Fruit fly (Drosophila melanogaster) whole organism, wandering third instar larva: Measurements from ENCODE around the gene CG1632.
A peak's percentile ranks its signal among the peaks of the same experiment; 100 is the strongest.

Experiments used
- Abd-B ChIP-seq: fragments of >200 bp; optimal IDR thresholded peaks from 2 replicates; lab custom pipeline; 2017; ENCODE audit warnings: missing biosample characterization, missing genetic modification characterization
- CG32264 ChIP-seq: fragments of 200-800 bp; sonication (Bioruptor generic); optimal IDR thresholded peaks from 2 replicates; lab custom pipeline; 2016; ENCODE audit warnings: missing biosample characterization, missing genetic modification characterization
- Mio ChIP-seq: sonication (Bioruptor generic); optimal IDR thresholded peaks from 2 replicates; lab custom pipeline; 2016; ENCODE audit warnings: missing biosample characterization, missing genetic modification characterization
- OdsH ChIP-seq: fragments of 200-800 bp; sonication (Bioruptor generic); optimal IDR thresholded peaks from 2 replicates; lab custom pipeline; 2016; ENCODE audit warnings: missing biosample characterization, mild to moderate bottlenecking, missing genetic modification characterization
- Rel ChIP-seq, 2 experiments: fragments of 200-800 bp; sonication (Bioruptor generic) in 1 of 2; optimal IDR thresholded peaks; 2 replicates in 1 of 2; 3 replicates in 1 of 2; lab custom pipeline; 2016 to 2019; ENCODE audit warnings: mild to moderate bottlenecking in 2 of 2, missing biosample characterization in 2 of 2, missing genetic modification characterization in 2 of 2, moderate library complexity in 1 of 2
- br ChIP-seq: fragments of 200-800 bp; sonication (Bioruptor generic); optimal IDR thresholded peaks from 2 replicates; lab custom pipeline; 2016; ENCODE audit warnings: missing biosample characterization, missing genetic modification characterization
- pan ChIP-seq: fragments of >200 bp; optimal IDR thresholded peaks from 2 replicates; lab custom pipeline; 2017
- psq ChIP-seq: fragments of 200-800 bp; sonication (Bioruptor generic); optimal IDR thresholded peaks from 3 replicates; lab custom pipeline; 2017; ENCODE audit warnings: missing biosample characterization, mild to moderate bottlenecking, missing genetic modification characterization, moderate library complexity
- sage ChIP-seq: fragments of 200-800 bp; sonication (Bioruptor generic); optimal IDR thresholded peaks from 2 replicates; lab custom pipeline; 2016; ENCODE audit warnings: missing biosample characterization, mild to moderate bottlenecking, missing genetic modification characterization
- sv ChIP-seq: fragments of 200-800 bp; sonication (Bioruptor generic); optimal IDR thresholded peaks from 3 replicates; lab custom pipeline; 2016; ENCODE audit warnings: missing biosample characterization, missing genetic modification characterization
- usp ChIP-seq: fragments of >200 bp; optimal IDR thresholded peaks from 2 replicates; lab custom pipeline; 2017; ENCODE audit warnings: missing biosample characterization, missing genetic modification characterization
- woc ChIP-seq: sonication (Bioruptor generic); optimal IDR thresholded peaks from 2 replicates; lab custom pipeline; 2016; ENCODE audit warnings: missing biosample characterization, mild to moderate bottlenecking, missing genetic modification characterization

DNA sequence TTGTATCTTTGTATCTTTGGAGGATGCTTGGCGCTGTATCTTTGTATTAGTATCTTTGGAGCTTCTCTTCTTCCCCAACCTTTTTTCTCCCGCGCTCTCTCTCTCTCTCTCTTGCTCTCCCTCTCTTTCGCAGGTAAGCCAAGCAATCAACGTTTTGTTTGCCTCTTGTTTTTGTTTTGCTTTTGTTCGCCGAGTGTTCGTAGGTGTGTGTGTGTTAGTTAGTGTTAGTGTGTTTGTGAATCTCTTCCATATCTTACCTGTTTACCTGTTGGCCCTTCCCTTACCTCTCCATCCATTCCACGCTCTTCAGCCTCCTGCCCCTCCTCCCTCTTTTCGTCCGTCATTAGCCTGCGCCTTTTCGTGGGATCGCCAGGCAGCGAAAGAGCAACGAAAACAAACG is 38.5 kb upstream of the CG1632 start:
- TF ChIP-seq woc (GFP tag; lab: Kevin White, UChicago): no peak
- no peak for TF ChIP-seq sage (GFP tag; lab: Kevin White, UChicago)
- TF ChIP-seq pan (lab: Kevin White, UChicago): no peak
- TF ChIP-seq Mio (GFP tag; lab: Kevin White, UChicago): no peak
- no peak for TF ChIP-seq Abd-B (GFP tag; lab: Kevin White, UChicago)
- TF ChIP-seq usp (GFP tag; lab: Kevin White, UChicago): no peak
- no peak for TF ChIP-seq CG32264 (GFP tag; lab: Kevin White, UChicago)
- peak; percentile 28 for TF ChIP-seq br (GFP tag; lab: Kevin White, UChicago)
- no peak for TF ChIP-seq sv (GFP tag; lab: Kevin White, UChicago)
- TF ChIP-seq Rel (GFP tag; optimal IDR thresholded peaks at IDR 0.05; lab: Kevin White, UChicago): peak; percentile 51
- no peak for TF ChIP-seq Rel (tag; optimal IDR thresholded peaks at IDR 0.05; lab: Kevin White, UChicago)
- peak; percentile 92 for TF ChIP-seq psq (GFP tag; lab: Kevin White, UChicago)
- TF ChIP-seq OdsH: no peak
